Worm (Caenorhabditis elegans): ENCODE data around the gene C06B8.7.

Gene C06B8.7

ce11 chrV:15529069-15529468 is 30.5 kb downstream of the C06B8.7 start, which contains the start of gene srh-276:
Gene srh-276 (plus strand): TSS chrV:15529369.
- TF ChIP-seq F57A8.1 (GFP tag; optimal IDR thresholded peaks at IDR 0.05) = no peak
- no peak for TF ChIP-seq ztf-6 (GFP tag; IDR thresholded peaks at IDR 0.05)

- TF ChIP-seq C17E4.6 (GFP tag; IDR thresholded peaks at IDR 0.05) (no peak), nhr-80 (tag; optimal IDR thresholded peaks at IDR 0.05) (peak; percentile 16)
These were observed 34.6 kb downstream of the C06B8.7 start, which contains the start of gene F21A3.11 for ce11 chrV:15533096-15533495. Gene F21A3.11 (minus strand): TSS chrV:15533212.

- no peak for TF ChIP-seq aptf-3 (GFP tag; IDR thresholded peaks at IDR 0.05)
These were observed 35.3 kb downstream of the C06B8.7 start, which contains the start of gene F21A3.2 for ce11 chrV:15533864-15534263. Gene F21A3.2 (minus strand): TSS chrV:15533964.

- TF ChIP-seq aptf-3 (GFP tag; IDR thresholded peaks at IDR 0.05) = no peak
- no peak for TF ChIP-seq xnd-1 (tag; optimal IDR thresholded peaks at IDR 0.05)
- no peak for TF ChIP-seq C06A6.2 (GFP tag; conservative IDR thresholded peaks at IDR 0.05)
- no peak for TF ChIP-seq lin-35 (GFP tag; optimal IDR thresholded peaks at IDR 0.05)
- no peak for TF ChIP-seq let-526 (GFP tag; IDR thresholded peaks at IDR 0.05)
- TF ChIP-seq attf-3 (GFP tag; conservative IDR thresholded peaks at IDR 0.05) = no peak
- no peak for TF ChIP-seq ztf-26 (tag; optimal IDR thresholded peaks at IDR 0.05)
- TF ChIP-seq tbp1 (GFP tag; optimal IDR thresholded peaks at IDR 0.05) = no peak
These were observed 37.8 kb downstream of the C06B8.7 start, which contains the start of gene F21A3.4 for ce11 chrV:15536320-15536719. Gene F21A3.4 (plus strand): TSS chrV:15536620.

ce11 chrV:15537923-15538322 is 39.4 kb downstream of the C06B8.7 start, which contains the start of gene prde-1:
Gene prde-1 (plus strand): TSS chrV:15538244.
- TF ChIP-seq hsf-1 (GFP tag; IDR thresholded peaks at IDR 0.05) (peak; percentile 41; the same call in 1 of the 2 replicates), sea-2 (GFP tag; IDR thresholded peaks at IDR 0.05) (no peak), dpff-1 (tag; optimal IDR thresholded peaks at IDR 0.05) (no peak), xnd-1 (tag; optimal IDR thresholded peaks at IDR 0.05) (peak; percentile 43), hlh-12 (tag; optimal IDR thresholded peaks at IDR 0.05) (no peak), F55B11.4 (tag; optimal IDR thresholded peaks at IDR 0.05; ENCODE audit: borderline replicate concordance, insufficient read depth) (no peak), F57A8.1 (GFP tag; optimal IDR thresholded peaks at IDR 0.05) (no peak), F23B12.7 (tag; optimal IDR thresholded peaks at IDR 0.05; ENCODE audit: insufficient read depth) (no peak), lsl-1 (GFP tag; optimal IDR thresholded peaks at IDR 0.05) (peak; percentile 61), snpc-1.1 (tag; optimal IDR thresholded peaks at IDR 0.05; ENCODE audit: insufficient read depth) (no peak), die-1 (tag; optimal IDR thresholded peaks at IDR 0.05) (no peak), rcor-1 (GFP tag; IDR thresholded peaks at IDR 0.05) (0 out of 2 replicates have a peak, but pooled peaks have one; percentile 36), unc-130 (GFP tag; optimal IDR thresholded peaks at IDR 0.05) (no peak), nfya-2 (GFP tag; IDR thresholded peaks at IDR 0.05) (no peak), nhr-80 (tag; optimal IDR thresholded peaks at IDR 0.05) (no peak), snpc-1.3 (tag; optimal IDR thresholded peaks at IDR 0.05; ENCODE audit: insufficient read depth) (no peak), chd-7 (tag; optimal IDR thresholded peaks at IDR 0.05) (no peak), ztf-3 (GFP tag; optimal IDR thresholded peaks at IDR 0.05) (no peak), madf-10 (tag; optimal IDR thresholded peaks at IDR 0.05) (no peak), dpl-1 (GFP tag; optimal IDR thresholded peaks at IDR 0.05) (no peak), dox-1 (GFP tag; IDR thresholded peaks at IDR 0.05) (no peak), ceh-100 (GFP tag; IDR thresholded peaks at IDR 0.05) (no peak), ets-4 (GFP tag; optimal IDR thresholded peaks at IDR 0.05) (no peak), bed-2 (GFP tag; IDR thresholded peaks at IDR 0.05) (no peak), aptf-3 (GFP tag; IDR thresholded peaks at IDR 0.05) (no peak), F33H1.4 (GFP tag; IDR thresholded peaks at IDR 0.05) (peak; percentile 48), him-1 (tag; optimal IDR thresholded peaks at IDR 0.05) (no peak), B0019.2 (GFP tag; conservative IDR thresholded peaks at IDR 0.05) (no peak), tlf-1 (GFP tag; optimal IDR thresholded peaks at IDR 0.05) (no peak), tbp1 (GFP tag; optimal IDR thresholded peaks at IDR 0.05) (peak; percentile 28), ztf-22 (GFP tag; optimal IDR thresholded peaks at IDR 0.05) (no peak), unc-62 (GFP tag; optimal IDR thresholded peaks at IDR 0.05) (no peak), cebp-2 (GFP tag; IDR thresholded peaks at IDR 0.05) (no peak), ztf-26 (tag; optimal IDR thresholded peaks at IDR 0.05) (no peak), egl-44 (GFP tag; IDR thresholded peaks at IDR 0.05) (no peak)
